Worm (Caenorhabditis elegans): Measurements from ENCODE around the gene F39G3.3.
"Not testable (repeated sequence)": the region's sequence is repeated elsewhere in the genome, so short reads cannot be mapped to it uniquely, and the experiment has no call there.

F39G3.3 gene

ce11 chrV:4754684-4755211, 23.0 kb downstream of the F39G3.3 start:
- TF ChIP-seq egl-43 (GFP tag; IDR thresholded peaks at IDR 0.05) = peak; percentile 8; the same call in 1 of the 2 replicates
- TF ChIP-seq set-16 (GFP tag; IDR thresholded peaks at IDR 0.05) = peak; percentile 91
- TF ChIP-seq T26A8.4 (GFP tag; IDR thresholded peaks at IDR 0.05) = no peak
- peak; percentile 16; the same call in 1 of the 2 replicates for TF ChIP-seq pha-4 (GFP tag; IDR thresholded peaks at IDR 0.05)
- no peak for TF ChIP-seq pha-4 (tag; optimal IDR thresholded peaks at IDR 0.05)
- 0 out of 2 replicates have a peak, but pooled peaks have one; percentile 10 for TF ChIP-seq lin-38 (GFP tag; IDR thresholded peaks at IDR 0.05)
- no peak for TF ChIP-seq D1046.2 (GFP tag; IDR thresholded peaks at IDR 0.05)

ce11 chrV:4755308-4756029, 23.8 kb downstream of the F39G3.3 start, which contains the start of gene pgl-3:
pgl-3 (plus strand) TSS chrV:4755979.
- peak; percentile 6 for TF ChIP-seq unc-130 (GFP tag; optimal IDR thresholded peaks at IDR 0.05)
- TF ChIP-seq F26F4.8 (GFP tag; conservative IDR thresholded peaks at IDR 0.05) = no peak
- 0 out of 2 replicates have a peak, but pooled peaks have one; percentile 48 for TF ChIP-seq dmd-8 (GFP tag; IDR thresholded peaks at IDR 0.05)
- peak; percentile 67 for TF ChIP-seq F49E8.2 (tag; optimal IDR thresholded peaks at IDR 0.05; ENCODE audit: borderline replicate concordance)

- TF ChIP-seq dmd-8 (GFP tag; IDR thresholded peaks at IDR 0.05) = peak; percentile 51; the same call in 1 of the 2 replicates
- no peak for TF ChIP-seq zfp-3 (GFP tag; conservative IDR thresholded peaks at IDR 0.05)
- TF ChIP-seq nhr-111 (GFP tag; optimal IDR thresholded peaks at IDR 0.05) = no peak
- TF ChIP-seq F44E2.7 (GFP tag; IDR thresholded peaks at IDR 0.05) = no peak
- TF ChIP-seq F49E8.2 (tag; optimal IDR thresholded peaks at IDR 0.05; ENCODE audit: borderline replicate concordance) = no peak
- peak; percentile 86 for TF ChIP-seq set-16 (GFP tag; IDR thresholded peaks at IDR 0.05)
- no peak for TF ChIP-seq nhr-25 (tag; optimal IDR thresholded peaks at IDR 0.05; ENCODE audit: borderline replicate concordance, insufficient read depth)
- no peak for TF ChIP-seq gei-8 (GFP tag; optimal IDR thresholded peaks at IDR 0.05)
- no peak for TF ChIP-seq Y5F2A.4 (GFP tag; optimal IDR thresholded peaks at IDR 0.05)
- TF ChIP-seq cey-2 (tag; optimal IDR thresholded peaks at IDR 0.05; ENCODE audit: borderline replicate concordance, insufficient read depth) = no peak
- no peak for TF ChIP-seq skn-1 (tag; optimal IDR thresholded peaks at IDR 0.05)
- TF ChIP-seq dmd-6 (GFP tag; IDR thresholded peaks at IDR 0.05) = no peak
- TF ChIP-seq lin-15B (tag; optimal IDR thresholded peaks at IDR 0.05) = no peak
Observed at ce11 chrV:4758019-4758418, 26.3 kb downstream of the F39G3.3 start.

- TF ChIP-seq lin-38 (GFP tag; IDR thresholded peaks at IDR 0.05) = peak; percentile 49; the same call in 1 of the 2 replicates
- TF ChIP-seq D1046.2 (GFP tag; IDR thresholded peaks at IDR 0.05) = no peak
- TF ChIP-seq T20F7.1 (GFP tag; optimal IDR thresholded peaks at IDR 0.05) = no peak
- TF ChIP-seq nhr-42 (GFP tag; IDR thresholded peaks at IDR 0.05) = no peak
Observed at ce11 chrV:4758540-4758939, 26.8 kb downstream of the F39G3.3 start.

- not testable (repeated sequence) for TF ChIP-seq F10B5.3, zip-2, ceh-82 (tag; optimal IDR thresholded peaks at IDR 0.05)
Observed at ce11 chrV:4760674-4761073, 29.0 kb downstream of the F39G3.3 start, which contains the start of gene bgnt-1.4. bgnt-1.4 (plus strand) TSS chrV:4760974.

ce11 chrV:4766501-4766900, 34.8 kb downstream of the F39G3.3 start, which contains the start of gene C18G1.8:
C18G1.8 (minus strand) TSS chrV:4766601.
- TF ChIP-seq dpl-1 (GFP tag; optimal IDR thresholded peaks at IDR 0.05) = no peak
- TF ChIP-seq unc-130 (GFP tag; optimal IDR thresholded peaks at IDR 0.05) = no peak
- TF ChIP-seq ama-1 (optimal IDR thresholded peaks at IDR 0.05) = no peak
- TF ChIP-seq snpc-4 (tag; optimal IDR thresholded peaks at IDR 0.05) = no peak
- TF ChIP-seq set-16 (GFP tag; IDR thresholded peaks at IDR 0.05) = no peak
- TF ChIP-seq saeg-2 (GFP tag; IDR thresholded peaks at IDR 0.05) = no peak
- TF ChIP-seq F10B5.3 (tag; optimal IDR thresholded peaks at IDR 0.05) = no peak
- no peak for TF ChIP-seq Y5F2A.4 (GFP tag; optimal IDR thresholded peaks at IDR 0.05)
- TF ChIP-seq lsy-2 (tag; optimal IDR thresholded peaks at IDR 0.05) = no peak
- no peak for TF ChIP-seq ZK546.5 (tag; optimal IDR thresholded peaks at IDR 0.05)

All from whole organism, L4 larva.